Fruit fly (Drosophila melanogaster) whole organism, embryonic: ENCODE measurements around the gene UQCR-14.

Experiments used
- Atf-2 ChIP-seq: fragments of 200-800 bp; sonication (Bioruptor generic); optimal IDR thresholded peaks from 2 replicates; lab custom pipeline; 2016; ENCODE audit warnings: missing biosample characterization, missing genetic modification characterization
- B-H1 ChIP-seq: fragments of 200-800 bp; sonication (Bioruptor generic); IDR thresholded peaks from 3 replicates; pipeline ENCODE4 v1.3.6; 2022; ENCODE audit warnings: missing biosample characterization, missing genetic modification characterization
- CG10147 ChIP-seq: fragments of 200-800 bp; sonication (Bioruptor generic); optimal IDR thresholded peaks from 2 replicates; lab custom pipeline; 2019; ENCODE audit warnings: missing biosample characterization, mild to moderate bottlenecking, missing genetic modification characterization, moderate library complexity
- CG10366 ChIP-seq: fragments of 200-800 bp; sonication (Bioruptor generic); IDR thresholded peaks from 2 replicates; pipeline ENCODE4 v1.3.6; 2022; ENCODE audit warnings: missing biosample characterization, missing genetic modification characterization
- CG10959 ChIP-seq: fragments of 200-800 bp; sonication (Bioruptor generic); IDR thresholded peaks from 2 replicates; pipeline ENCODE4 v1.3.6; 2022; ENCODE audit warnings: missing biosample characterization, missing genetic modification characterization
- CG10979 ChIP-seq: fragments of 200-800 bp; sonication (Bioruptor generic); optimal IDR thresholded peaks from 2 replicates; lab custom pipeline; 2018; ENCODE audit warnings: missing biosample characterization, mild to moderate bottlenecking, missing genetic modification characterization, moderate library complexity
- CG12071 ChIP-seq: fragments of 200-800 bp; sonication (Bioruptor generic); optimal IDR thresholded peaks from 3 replicates; lab custom pipeline; 2018; ENCODE audit warnings: missing biosample characterization, mild to moderate bottlenecking, missing genetic modification characterization
- CG14860 ChIP-seq: fragments of 200-800 bp; sonication (Bioruptor generic); IDR thresholded peaks from 3 replicates; pipeline ENCODE4 v1.3.6; 2022; ENCODE audit warnings: missing biosample characterization, missing genetic modification characterization; ENCODE audit not compliant: partially characterized antibody
- CG1602 ChIP-seq: fragments of 200-800 bp; sonication (Bioruptor generic); optimal IDR thresholded peaks from 3 replicates; lab custom pipeline; 2016; ENCODE audit warnings: missing biosample characterization, missing genetic modification characterization
- CG16813 ChIP-seq: fragments of 200-800 bp; sonication (Bioruptor generic); IDR thresholded peaks from 3 replicates; pipeline ENCODE4 v1.3.6; 2022; ENCODE audit warnings: missing biosample characterization, missing genetic modification characterization; ENCODE audit not compliant: partially characterized antibody
- CG2129 ChIP-seq: fragments of 200-800 bp; sonication (Bioruptor generic); IDR thresholded peaks from 2 replicates; pipeline ENCODE4 v1.3.6; 2022; ENCODE audit warnings: missing biosample characterization, missing genetic modification characterization; ENCODE audit not compliant: partially characterized antibody
- CG31388 ChIP-seq: fragments of 200-800 bp; sonication (Bioruptor generic); optimal IDR thresholded peaks from 2 replicates; lab custom pipeline; 2016; ENCODE audit warnings: missing biosample characterization, missing genetic modification characterization
- CG31441 ChIP-seq: fragments of 200-800 bp; sonication (Bioruptor generic); IDR thresholded peaks from 2 replicates; pipeline ENCODE4 v1.3.6; 2022; ENCODE audit warnings: missing biosample characterization, missing genetic modification characterization
- CG3726 ChIP-seq: fragments of 200-800 bp; sonication (Bioruptor generic); IDR thresholded peaks from 3 replicates; pipeline ENCODE4, ENCODE4 v1.3.6; 2022; ENCODE audit warnings: missing biosample characterization, missing genetic modification characterization
- CG6683 ChIP-seq: fragments of 200-800 bp; sonication (Bioruptor generic); optimal IDR thresholded peaks from 2 replicates; lab custom pipeline; 2017; ENCODE audit warnings: missing biosample characterization, mild to moderate bottlenecking, missing genetic modification characterization, missing genetic modification reagents
- CG7357 ChIP-seq: fragments of 200-800 bp; sonication (Bioruptor generic); IDR thresholded peaks from 3 replicates; pipeline ENCODE4 v1.3.6; 2022; ENCODE audit warnings: missing biosample characterization, missing genetic modification characterization
- CG8281 ChIP-seq: fragments of 200-800 bp; sonication (Bioruptor generic); optimal IDR thresholded peaks from 2 replicates; lab custom pipeline; 2018; ENCODE audit warnings: missing biosample characterization, mild to moderate bottlenecking, missing genetic modification characterization, moderate library complexity
- D ChIP-seq, 2 experiments: fragments of 200-800 bp in 1 of 2; fragments of >200 bp in 1 of 2; sonication (Bioruptor generic) in 1 of 2; optimal IDR thresholded peaks; 2 replicates in 1 of 2; 3 replicates in 1 of 2; lab custom pipeline; 2017; ENCODE audit warnings: mild to moderate bottlenecking in 1 of 2, missing biosample characterization in 1 of 2, missing genetic modification characterization in 1 of 2, missing genetic modification reagents in 1 of 2
- Dek ChIP-seq: fragments of 200-800 bp; sonication (Bioruptor generic); optimal IDR thresholded peaks from 3 replicates; lab custom pipeline; 2019; ENCODE audit warnings: missing biosample characterization, mild to moderate bottlenecking, missing genetic modification characterization, moderate library complexity
- Drgx ChIP-seq: fragments of 200-800 bp; sonication (Bioruptor generic); IDR thresholded peaks from 2 replicates; pipeline ENCODE4 v1.3.6; 2022; ENCODE audit warnings: missing biosample characterization, missing genetic modification characterization
- Ets97D ChIP-seq: fragments of 200-800 bp; sonication (Bioruptor generic); optimal IDR thresholded peaks from 3 replicates; lab custom pipeline; 2016; ENCODE audit warnings: missing biosample characterization, missing genetic modification characterization
- Hey ChIP-seq: fragments of 200-800 bp; sonication (Bioruptor generic); optimal IDR thresholded peaks from 3 replicates; lab custom pipeline; 2018; ENCODE audit warnings: missing biosample characterization, mild to moderate bottlenecking, missing genetic modification characterization
- HmgZ ChIP-seq: fragments of 200-800 bp; sonication (Bioruptor generic); optimal IDR thresholded peaks from 2 replicates; lab custom pipeline; 2018; ENCODE audit warnings: missing biosample characterization, mild to moderate bottlenecking, missing genetic modification characterization
- Hr51 ChIP-seq, 2 experiments: fragments of 200-800 bp; sonication (Bioruptor generic); optimal IDR thresholded peaks; 2 replicates in 1 of 2; 3 replicates in 1 of 2; lab custom pipeline; 2016 to 2018; ENCODE audit warnings: missing biosample characterization in 2 of 2, missing genetic modification characterization in 2 of 2, mild to moderate bottlenecking in 1 of 2, moderate library complexity in 1 of 2
- Myb ChIP-seq: fragments of 200-800 bp; sonication (Bioruptor generic); optimal IDR thresholded peaks from 2 replicates; lab custom pipeline; 2016; ENCODE audit warnings: missing biosample characterization, missing genetic modification characterization
- Oaz ChIP-seq: fragments of 200-800 bp; sonication (Bioruptor generic); IDR thresholded peaks from 2 replicates; pipeline ENCODE4 v1.3.6; 2022; ENCODE audit warnings: missing biosample characterization, missing genetic modification characterization
- Poxn ChIP-seq: fragments of 200-800 bp; sonication (Bioruptor generic); IDR thresholded peaks from 2 replicates; pipeline ENCODE4 v1.3.6; 2022; ENCODE audit warnings: missing biosample characterization, missing genetic modification characterization
- Rfx ChIP-seq: fragments of 200-800 bp; sonication (Bioruptor generic); IDR thresholded peaks from 2 replicates; pipeline ENCODE4 v1.3.6; 2022; ENCODE audit warnings: missing biosample characterization, missing genetic modification characterization
- Stat92E ChIP-seq, 3 experiments: fragments of >200 bp in 2 of 3; fragments of 200-800 bp in 1 of 3; sonication (Bioruptor generic) in 1 of 3; optimal IDR thresholded peaks; 2 replicates each; lab custom pipeline; 2017 to 2019; ENCODE audit warnings: missing biosample characterization in 3 of 3, missing genetic modification characterization in 3 of 3, mild to moderate bottlenecking in 1 of 3, moderate library complexity in 1 of 3
- Trl ChIP-seq, 3 experiments: fragments of >200 bp in 2 of 3; fragments of 200-800 bp in 1 of 3; sonication (Bioruptor generic) in 1 of 3; optimal IDR thresholded peaks; 2 replicates in 1 of 3; 3 replicates in 2 of 3; lab custom pipeline; 2016 to 2017; ENCODE audit warnings: missing biosample characterization in 1 of 3, missing genetic modification characterization in 1 of 3
- Vsx1 ChIP-seq: fragments of 200-800 bp; sonication (Bioruptor generic); optimal IDR thresholded peaks from 2 replicates; lab custom pipeline; 2017; ENCODE audit warnings: missing biosample characterization, mild to moderate bottlenecking, missing genetic modification characterization, missing genetic modification reagents
- bcd ChIP-seq: fragments of 200-800 bp; sonication (Bioruptor generic); optimal IDR thresholded peaks from 2 replicates; lab custom pipeline; 2017; ENCODE audit warnings: missing biosample characterization, mild to moderate bottlenecking, missing genetic modification characterization
- chm ChIP-seq: fragments of 200-800 bp; sonication (Bioruptor generic); IDR thresholded peaks from 2 replicates; pipeline ENCODE4 v1.3.6; 2022; ENCODE audit warnings: missing biosample characterization, missing genetic modification characterization
- crp ChIP-seq, 2 experiments: fragments of 200-800 bp; sonication (Bioruptor generic); optimal IDR thresholded peaks; 2 replicates in 1 of 2; 3 replicates in 1 of 2; lab custom pipeline; 2017; ENCODE audit warnings: missing biosample characterization in 2 of 2, missing genetic modification characterization in 2 of 2, mild to moderate bottlenecking in 1 of 2, moderate library complexity in 1 of 2
- disco-r ChIP-seq: fragments of 200-800 bp; sonication (Bioruptor generic); optimal IDR thresholded peaks from 2 replicates; lab custom pipeline; 2016; ENCODE audit warnings: missing biosample characterization, missing genetic modification characterization
- gfzf ChIP-seq: fragments of 200-800 bp; sonication (Bioruptor generic); optimal IDR thresholded peaks from 2 replicates; lab custom pipeline; 2016; ENCODE audit warnings: missing biosample characterization, mild to moderate bottlenecking, missing genetic modification characterization, moderate library complexity
- odd ChIP-seq: fragments of 200-800 bp; sonication (Bioruptor generic); optimal IDR thresholded peaks from 2 replicates; lab custom pipeline; 2017; ENCODE audit warnings: missing biosample characterization, mild to moderate bottlenecking, missing genetic modification characterization
- prd ChIP-seq, 3 experiments: fragments of >200 bp in 2 of 3; fragments of 200-800 bp in 1 of 3; sonication (Bioruptor generic) in 1 of 3; optimal IDR thresholded peaks in 2 of 3; IDR thresholded peaks in 1 of 3; 2 replicates in 2 of 3; 3 replicates in 1 of 3; pipeline versions ENCODE4 v1.3.6 to Lab custom; 2017 to 2022; ENCODE audit warnings: missing biosample characterization in 1 of 3, missing genetic modification characterization in 1 of 3
- ranshi ChIP-seq: fragments of 200-800 bp; sonication (Bioruptor generic); IDR thresholded peaks from 2 replicates; pipeline ENCODE4 v1.3.6; 2022; ENCODE audit warnings: missing biosample characterization, missing genetic modification characterization
- ro ChIP-seq: fragments of 200-800 bp; sonication (Bioruptor generic); IDR thresholded peaks from 2 replicates; pipeline ENCODE4 v1.3.6; 2022; ENCODE audit warnings: missing biosample characterization, missing genetic modification characterization
- salm ChIP-seq: fragments of 200-800 bp; sonication (Bioruptor generic); optimal IDR thresholded peaks from 2 replicates; lab custom pipeline; 2018; ENCODE audit warnings: missing biosample characterization, mild to moderate bottlenecking, missing genetic modification characterization
- sc ChIP-seq, 3 experiments: fragments of >200 bp in 2 of 3; fragments of 200-800 bp in 1 of 3; sonication (Bioruptor generic) in 1 of 3; optimal IDR thresholded peaks; 2 replicates in 2 of 3; 3 replicates in 1 of 3; lab custom pipeline; 2017; ENCODE audit warnings: mild to moderate bottlenecking in 1 of 3, missing biosample characterization in 1 of 3, missing genetic modification characterization in 1 of 3, missing genetic modification reagents in 1 of 3
- seq ChIP-seq: fragments of 200-800 bp; sonication (Bioruptor generic); IDR thresholded peaks from 2 replicates; pipeline ENCODE4 v1.3.6; 2022; ENCODE audit warnings: missing biosample characterization, missing genetic modification characterization
- slou ChIP-seq: fragments of 200-800 bp; sonication (Bioruptor generic); optimal IDR thresholded peaks from 3 replicates; lab custom pipeline; 2016; ENCODE audit warnings: missing biosample characterization, missing genetic modification characterization
- so ChIP-seq: fragments of 200-800 bp; sonication (Bioruptor generic); IDR thresholded peaks from 3 replicates; pipeline ENCODE4 v1.3.6; 2022; ENCODE audit warnings: missing biosample characterization, missing genetic modification characterization
- tgo ChIP-seq: fragments of 200-800 bp; sonication (Bioruptor generic); IDR thresholded peaks from 3 replicates; pipeline ENCODE4 v1.3.6; 2022; ENCODE audit warnings: missing biosample characterization, missing genetic modification characterization
- toy ChIP-seq: fragments of 200-800 bp; sonication (Bioruptor generic); IDR thresholded peaks from 2 replicates; pipeline ENCODE4 v1.3.6; 2022; ENCODE audit warnings: missing biosample characterization, missing genetic modification characterization
- zf30C ChIP-seq: fragments of 200-800 bp; sonication (Bioruptor generic); optimal IDR thresholded peaks from 3 replicates; lab custom pipeline; 2018; ENCODE audit warnings: missing biosample characterization, mild to moderate bottlenecking, missing genetic modification characterization

UQCR-14 gene

dm6 chrX:16275854-16276338 is 10.2 kb upstream of the UQCR-14 start, which contains the start of the genes kat80 and Prosalpha4 (continued):
- TF ChIP-seq CG7357 (GFP tag; lab: Robert Waterston, UW): no peak
- TF ChIP-seq CG2129: peak; percentile 40
- TF ChIP-seq CG10366 (GFP tag; lab: Robert Waterston, UW): peak; percentile 68; the same call in 1 of the 2 replicates
- no peak for TF ChIP-seq toy (GFP tag; lab: Robert Waterston, UW)
- peak; percentile 8 for TF ChIP-seq CG10979
- TF ChIP-seq ranshi (GFP tag; lab: Robert Waterston, UW): peak; percentile 27; the same call in 1 of the 2 replicates
- no peak for TF ChIP-seq seq (GFP tag; lab: Robert Waterston, UW)
- TF ChIP-seq Drgx (GFP tag; lab: Robert Waterston, UW): no peak
- TF ChIP-seq Stat92E (GFP tag; optimal IDR thresholded peaks at IDR 0.05; lab: Kevin White, UChicago): no peak
- TF ChIP-seq CG10959 (GFP tag; lab: Robert Waterston, UW): no peak
- no peak for TF ChIP-seq slou (GFP tag; lab: Kevin White, UChicago)
- no peak for TF ChIP-seq CG12071 (GFP tag; lab: Kevin White, UChicago)
- no peak for TF ChIP-seq sc (optimal IDR thresholded peaks at IDR 0.05; lab: Kevin White, UChicago)
- no peak for TF ChIP-seq sc (GFP tag; optimal IDR thresholded peaks at IDR 0.05; lab: Kevin White, UChicago)
- TF ChIP-seq CG3726 (GFP tag; lab: Robert Waterston, UW): no peak
- TF ChIP-seq HmgZ (tag; lab: Kevin White, UChicago): no peak
- no peak for TF ChIP-seq chm (GFP tag; lab: Robert Waterston, UW)
- TF ChIP-seq Hr51 (GFP tag; optimal IDR thresholded peaks at IDR 0.05; lab: Kevin White, UChicago): peak in 1 of 2 experiments; percentile 10
- peak; percentile 67 for TF ChIP-seq CG16813 (GFP tag; lab: Robert Waterston, UW)
- no peak for TF ChIP-seq Poxn (GFP tag; lab: Robert Waterston, UW)
- TF ChIP-seq prd (optimal IDR thresholded peaks at IDR 0.05; lab: Kevin White, UChicago): no peak
- TF ChIP-seq prd (GFP tag; IDR thresholded peaks at IDR 0.05; lab: Robert Waterston, UW): peak; percentile 13; the same call in 1 of the 3 replicates
- TF ChIP-seq Vsx1: no peak
- TF ChIP-seq zf30C (GFP tag; lab: Kevin White, UChicago): no peak
- peak; percentile 35 for TF ChIP-seq CG10147 (GFP tag; lab: Kevin White, UChicago)
- TF ChIP-seq Atf-2 (GFP tag; lab: Kevin White, UChicago): no peak
- no peak for TF ChIP-seq tgo (GFP tag; lab: Robert Waterston, UW)
- TF ChIP-seq Trl (optimal IDR thresholded peaks at IDR 0.05; lab: Kevin White, UChicago): no peak
- no peak for TF ChIP-seq Trl (GFP tag; optimal IDR thresholded peaks at IDR 0.05; lab: Kevin White, UChicago)
- no peak for TF ChIP-seq salm
- no peak for TF ChIP-seq CG6683 (GFP tag; lab: Kevin White, UChicago)
- no peak for TF ChIP-seq disco-r (GFP tag; lab: Kevin White, UChicago)
- no peak for TF ChIP-seq ro (GFP tag; lab: Robert Waterston, UW)
- 0 out of 3 replicates have a peak, but pooled peaks have one; percentile 40 for TF ChIP-seq CG14860 (GFP tag; lab: Robert Waterston, UW)
- TF ChIP-seq Oaz: no peak
- no peak for TF ChIP-seq odd (GFP tag; lab: Kevin White, UChicago)
- peak; percentile 49 for TF ChIP-seq Dek (tag; lab: Kevin White, UChicago)
- TF ChIP-seq Hey: no peak
- no peak for TF ChIP-seq CG8281 (tag; lab: Kevin White, UChicago)
- TF ChIP-seq B-H1 (GFP tag; lab: Robert Waterston, UW): no peak
- peak; percentile 11 for TF ChIP-seq Ets97D (GFP tag; lab: Kevin White, UChicago)
- no peak for TF ChIP-seq CG31388
- TF ChIP-seq so: no peak
- TF ChIP-seq CG31441: peak; percentile 64
- no peak for TF ChIP-seq CG1602 (GFP tag; lab: Kevin White, UChicago)
- TF ChIP-seq bcd: peak; percentile 30
- no peak for TF ChIP-seq D (optimal IDR thresholded peaks at IDR 0.05; lab: Kevin White, UChicago)
- no peak for TF ChIP-seq D (GFP tag; optimal IDR thresholded peaks at IDR 0.05; lab: Kevin White, UChicago)
- TF ChIP-seq Rfx: 0 out of 2 replicates have a peak, but pooled peaks have one; percentile 23
- peak; percentile 58 for TF ChIP-seq gfzf (GFP tag; lab: Kevin White, UChicago)
- peak in 1 of 2 experiments; percentile 60 for TF ChIP-seq crp (GFP tag; optimal IDR thresholded peaks at IDR 0.05; lab: Kevin White, UChicago)
- no peak for TF ChIP-seq Myb (GFP tag; lab: Kevin White, UChicago)
